Worm (Caenorhabditis elegans): ENCODE data around the gene skr-12.

ce11 chrIV:17126512-17126911 lies 40.6 kb upstream of the skr-12 start:
- TF ChIP-seq snpc-1.1 (tag; optimal IDR thresholded peaks at IDR 0.05; ENCODE audit: insufficient read depth) (no peak), ama-1 (optimal IDR thresholded peaks at IDR 0.05) (no peak), ama-1 (GFP tag; optimal IDR thresholded peaks at IDR 0.05) (no peak), unc-62 (GFP tag; optimal IDR thresholded peaks at IDR 0.05) (no peak), xnd-1 (tag; optimal IDR thresholded peaks at IDR 0.05) (no peak), hmg-1.2 (GFP tag; IDR thresholded peaks at IDR 0.05) (no peak), mcd-1 (GFP tag; IDR thresholded peaks at IDR 0.05) (no peak), pha-4 (tag; optimal IDR thresholded peaks at IDR 0.05) (no peak), T26A5.8 (tag; optimal IDR thresholded peaks at IDR 0.05) (no peak)

Measured in whole organism, young adult.